Fruit fly (Drosophila melanogaster) whole organism, wandering third instar larva: Measurements from ENCODE around the gene CG13023.

Experiments used
- Abd-B ChIP-seq: fragments of >200 bp; optimal IDR thresholded peaks from 2 replicates; lab custom pipeline; 2017; ENCODE audit warnings: missing biosample characterization, missing genetic modification characterization
- Dfd ChIP-seq: fragments of >200 bp; optimal IDR thresholded peaks from 2 replicates; lab custom pipeline; 2017; ENCODE audit warnings: missing biosample characterization, missing genetic modification characterization
- Dif ChIP-seq: fragments of 200-275, 200-300 bp; sonication (Bioruptor generic); optimal IDR thresholded peaks from 2 replicates; lab custom pipeline; 2018; ENCODE audit warnings: missing biosample characterization, missing genetic modification characterization; ENCODE audit not compliant: partially characterized antibody
- Hnf4 ChIP-seq: fragments of 200-800 bp; sonication (Bioruptor generic); optimal IDR thresholded peaks from 2 replicates; lab custom pipeline; 2016; ENCODE audit warnings: missing biosample characterization, mild to moderate bottlenecking, missing genetic modification characterization
- Hr78 ChIP-seq: fragments of >200 bp; optimal IDR thresholded peaks from 2 replicates; lab custom pipeline; 2017; ENCODE audit warnings: missing biosample characterization, missing genetic modification characterization
- OdsH ChIP-seq: fragments of 200-800 bp; sonication (Bioruptor generic); optimal IDR thresholded peaks from 2 replicates; lab custom pipeline; 2016; ENCODE audit warnings: missing biosample characterization, mild to moderate bottlenecking, missing genetic modification characterization
- br ChIP-seq: fragments of 200-800 bp; sonication (Bioruptor generic); optimal IDR thresholded peaks from 2 replicates; lab custom pipeline; 2016; ENCODE audit warnings: missing biosample characterization, missing genetic modification characterization
- ey ChIP-seq: fragments of 200-800 bp; sonication (Bioruptor generic); optimal IDR thresholded peaks from 2 replicates; lab custom pipeline; 2016; ENCODE audit warnings: missing biosample characterization, missing genetic modification characterization
- foxo ChIP-seq, 2 experiments: fragments of 200-800 bp; sonication (Bioruptor generic); optimal IDR thresholded peaks; 2 replicates in 1 of 2; 3 replicates in 1 of 2; lab custom pipeline; 2016 to 2017; ENCODE audit warnings: missing biosample characterization in 2 of 2, missing genetic modification characterization in 2 of 2
- fru ChIP-seq: fragments of 200-800 bp; sonication (Bioruptor generic); optimal IDR thresholded peaks from 3 replicates; lab custom pipeline; 2016; ENCODE audit warnings: missing biosample characterization, mild to moderate bottlenecking, missing genetic modification characterization
- psq ChIP-seq: fragments of 200-800 bp; sonication (Bioruptor generic); optimal IDR thresholded peaks from 3 replicates; lab custom pipeline; 2017; ENCODE audit warnings: missing biosample characterization, mild to moderate bottlenecking, missing genetic modification characterization, moderate library complexity
- usp ChIP-seq: fragments of >200 bp; optimal IDR thresholded peaks from 2 replicates; lab custom pipeline; 2017; ENCODE audit warnings: missing biosample characterization, missing genetic modification characterization

dm6 chr3L:16975638-16976528 lies 48.6 kb upstream of the CG13023 start:
- TF ChIP-seq ey (GFP tag; lab: Kevin White, UChicago) (peak; percentile 58), Dfd (GFP tag; lab: Kevin White, UChicago) (peak; percentile 80), OdsH (GFP tag; lab: Kevin White, UChicago) (peak; percentile 50), Hnf4 (peak; percentile 27), psq (peak; percentile 80), fru (peak; percentile 72), Dif (GFP tag; lab: Kevin White, UChicago) (no peak), foxo (GFP tag; optimal IDR thresholded peaks at IDR 0.05; lab: Kevin White, UChicago) (peak in 1 of 2 experiments; percentile 68), Hr78 (GFP tag; lab: Kevin White, UChicago) (no peak), usp (GFP tag; lab: Kevin White, UChicago) (no peak), br (GFP tag; lab: Kevin White, UChicago) (peak; percentile 62), Abd-B (GFP tag; lab: Kevin White, UChicago) (no peak)
